Fruit fly (Drosophila melanogaster): ENCODE measurements around the gene RhoGAP68F.

The RhoGAP68F gene

DNA sequence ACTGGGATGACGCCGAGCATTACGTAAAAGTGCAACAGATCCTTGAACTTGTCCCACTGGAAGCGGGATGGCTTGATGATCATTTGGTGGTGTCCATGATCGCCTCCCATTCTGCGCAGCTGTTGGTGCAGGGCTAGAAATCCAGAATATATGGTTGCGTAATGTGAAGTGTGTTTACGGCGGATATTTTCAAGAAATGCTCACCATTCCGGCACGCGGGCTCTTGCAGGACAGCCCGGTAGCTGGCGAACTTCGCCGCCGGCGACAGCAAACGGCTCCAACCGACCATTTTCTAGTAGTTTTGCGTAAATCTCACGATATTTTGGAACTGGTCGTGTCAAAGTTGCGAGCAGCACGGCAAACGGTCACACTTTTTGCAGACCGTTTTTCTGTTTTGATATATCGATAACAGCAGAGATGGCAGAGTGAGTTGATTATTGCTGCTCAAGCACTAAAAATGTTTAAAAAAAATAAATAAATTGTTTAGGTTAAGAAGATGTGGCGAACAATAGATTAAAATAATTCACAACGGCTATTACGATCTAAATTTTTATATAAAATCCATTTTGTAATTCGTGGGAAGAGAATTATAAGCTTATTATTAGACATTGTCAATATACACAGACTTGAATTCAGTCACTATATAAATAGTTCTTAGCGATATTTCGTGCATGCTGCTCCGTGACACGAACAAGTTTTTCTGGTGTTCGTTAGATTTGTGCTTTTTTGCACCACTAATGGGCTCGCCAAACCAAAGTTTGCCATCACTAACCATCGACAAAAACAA lies at the start of gene RhoGAP68F, which contains the start of gene ND-SGDH (continued):
- TF ChIP-seq Fer3 (tag; optimal IDR thresholded peaks at IDR 0.05) (peak; percentile 67), pho (GFP tag; optimal IDR thresholded peaks at IDR 0.05) (peak; percentile 66), ash1 (GFP tag; optimal IDR thresholded peaks at IDR 0.05) (no peak), Sry-δ (GFP tag; optimal IDR thresholded peaks at IDR 0.05) (peak; percentile 97), ewg (GFP tag; optimal IDR thresholded peaks at IDR 0.05) (peak; percentile 48), CG6854 (GFP tag; optimal IDR thresholded peaks at IDR 0.05) (no peak), CG6175 (GFP tag; IDR thresholded peaks at IDR 0.05) (0 out of 3 replicates have a peak, but pooled peaks have one; percentile 52), her (GFP tag; optimal IDR thresholded peaks at IDR 0.05) (no peak), yki (optimal IDR thresholded peaks at IDR 0.05) (no peak), CG15073 (GFP tag; optimal IDR thresholded peaks at IDR 0.05) (no peak), bcd (GFP tag; optimal IDR thresholded peaks at IDR 0.05) (peak; percentile 78), MTF-1 (GFP tag; optimal IDR thresholded peaks at IDR 0.05; ENCODE audit: borderline replicate concordance) (no peak), HmgD (GFP tag; optimal IDR thresholded peaks at IDR 0.05) (no peak), Oaz (GFP tag; IDR thresholded peaks at IDR 0.05) (peak; percentile 52; the same call in 1 of the 2 replicates), CG12744 (GFP tag; optimal IDR thresholded peaks at IDR 0.05) (peak; percentile 20), disco-r (GFP tag; optimal IDR thresholded peaks at IDR 0.05) (peak; percentile 24), CG14050 (GFP tag; IDR thresholded peaks at IDR 0.05) (no peak), slp2 (GFP tag; optimal IDR thresholded peaks at IDR 0.05) (peak; percentile 58), Atf-2 (GFP tag; optimal IDR thresholded peaks at IDR 0.05) (peak; percentile 71), D19B (GFP tag; optimal IDR thresholded peaks at IDR 0.05) (peak; percentile 15), Hmx (GFP tag; optimal IDR thresholded peaks at IDR 0.05) (peak; percentile 38), Mrtf (GFP tag; IDR thresholded peaks at IDR 0.05) (peak; percentile 67; the same call in 1 of the 3 replicates), CG12155 (GFP tag; optimal IDR thresholded peaks at IDR 0.05) (peak; percentile 84), chif (GFP tag; optimal IDR thresholded peaks at IDR 0.05) (peak; percentile 38 to 51), CG1792 (GFP tag; optimal IDR thresholded peaks at IDR 0.05) (peak; percentile 17), CG30020 (tag; optimal IDR thresholded peaks at IDR 0.05) (peak; percentile 77), CG7271 (tag; optimal IDR thresholded peaks at IDR 0.05) (no peak), fd3F (GFP tag; optimal IDR thresholded peaks at IDR 0.05) (peak; percentile 71), crc (GFP tag; optimal IDR thresholded peaks at IDR 0.05) (no peak), Opbp (GFP tag; IDR thresholded peaks at IDR 0.05; ENCODE audit: partially characterized antibody) (peak; percentile 85), CG6683 (GFP tag; optimal IDR thresholded peaks at IDR 0.05) (peak; percentile 20), fru (optimal IDR thresholded peaks at IDR 0.05) (no peak), Doc2 (GFP tag; IDR thresholded peaks at IDR 0.05) (no peak), H15 (GFP tag; IDR thresholded peaks at IDR 0.05) (peak; percentile 44; the same call in 1 of the 3 replicates), Dp (GFP tag; optimal IDR thresholded peaks at IDR 0.05) (peak; percentile 8), ara (GFP tag; IDR thresholded peaks at IDR 0.05) (0 out of 2 replicates have a peak, but pooled peaks have one; percentile 7), tll (GFP tag; optimal IDR thresholded peaks at IDR 0.05) (no peak), CTCF (GFP tag; optimal IDR thresholded peaks at IDR 0.05) (no peak), Spps (tag; optimal IDR thresholded peaks at IDR 0.05) (peak; percentile 2), Scr (GFP tag; IDR thresholded peaks at IDR 0.05; ENCODE audit: partially characterized antibody) (peak; percentile 98), Oli (tag; optimal IDR thresholded peaks at IDR 0.05) (peak; percentile 55), cato (GFP tag; optimal IDR thresholded peaks at IDR 0.05; ENCODE audit: borderline replicate concordance) (peak; percentile 70), Trl (optimal IDR thresholded peaks at IDR 0.05) (no peak), Trl (GFP tag; optimal IDR thresholded peaks at IDR 0.05) (peak; percentile 66), Tbp (GFP tag; optimal IDR thresholded peaks at IDR 0.05) (no peak), gt (GFP tag; IDR thresholded peaks at IDR 0.05) (no peak), CG3281 (GFP tag; optimal IDR thresholded peaks at IDR 0.05) (peak; percentile 60), CG18619 (GFP tag; optimal IDR thresholded peaks at IDR 0.05) (peak; percentile 41), Meics (GFP tag; optimal IDR thresholded peaks at IDR 0.05) (peak; percentile 66), CG1233 (GFP tag; optimal IDR thresholded peaks at IDR 0.05) (peak; percentile 73), CG17328 (GFP tag; IDR thresholded peaks at IDR 0.05) (peak; percentile 20; the same call in 1 of the 2 replicates)

Measured in whole organism, embryonic.